Worm (Caenorhabditis elegans) whole organism, L1 larva: ENCODE measurements around the gene tbc-3.
A peak's percentile ranks its signal among the peaks of the same experiment; 100 is the strongest.

ENCODE experiments used
- alr-1 ChIP-seq: fragments of 200-800 bp; sonication (Bioruptor generic); optimal IDR thresholded peaks from 2 replicates; lab custom pipeline; 2018; ENCODE audit warnings: borderline replicate concordance, mild to moderate bottlenecking, missing genetic modification characterization, missing compliant biosample characterization
- ceh-88 ChIP-seq: fragments of 200-800 bp; sonication (Bioruptor generic); IDR thresholded peaks from 2 replicates; pipeline ENCODE4 v1.3.6; 2022; ENCODE audit warnings: missing genetic modification characterization, missing compliant biosample characterization
- dsc-1 ChIP-seq: sonication (generic microtip); optimal IDR thresholded peaks from 2 replicates; lab custom pipeline; 2016; ENCODE audit warnings: mild to moderate bottlenecking, missing genetic modification characterization, missing compliant biosample characterization
- efl-1 ChIP-seq, 4 experiments: fragments of 150-350 bp; optimal IDR thresholded peaks in 3 of 4; peaks in 1 of 4; 1 replicate in 1 of 4; 2 replicates in 3 of 4; lab custom pipeline; 2014; ENCODE audit warnings: missing biosample characterization in 2 of 4, missing genetic modification characterization in 2 of 4, missing genetic modification reagents in 2 of 4
- elt-2 ChIP-seq: sonication (generic microtip); optimal IDR thresholded peaks from 2 replicates; lab custom pipeline; 2016; ENCODE audit warnings: missing genetic modification characterization, mild to moderate bottlenecking, inconsistent platforms, missing compliant biosample characterization, missing genetic modification reagents
- elt-3 ChIP-seq, 6 experiments: fragments of 150-350 bp in 1 of 6; sonication (generic microtip); optimal IDR thresholded peaks; 2 replicates each; lab custom pipeline; 2017 to 2018; ENCODE audit warnings: missing biosample characterization in 6 of 6, missing genetic modification characterization in 6 of 6, inconsistent platforms in 1 of 6
- ets-5 ChIP-seq: fragments of 200-800 bp; sonication (Bioruptor generic); IDR thresholded peaks from 2 replicates; pipeline ENCODE4 v1.3.6; 2022; ENCODE audit warnings: missing genetic modification characterization, missing compliant biosample characterization
- fkh-10 ChIP-seq: sonication (generic microtip); optimal IDR thresholded peaks from 2 replicates; lab custom pipeline; 2017; ENCODE audit warnings: missing biosample characterization, missing genetic modification reagents, missing genetic modification characterization
- fkh-4 ChIP-seq: sonication (generic microtip); optimal IDR thresholded peaks from 2 replicates; lab custom pipeline; 2016; ENCODE audit warnings: missing compliant biosample characterization, missing genetic modification characterization, borderline replicate concordance
- fkh-8 ChIP-seq: sonication (generic microtip); optimal IDR thresholded peaks from 2 replicates; lab custom pipeline; 2016; ENCODE audit warnings: mild to moderate bottlenecking, missing genetic modification characterization, missing compliant biosample characterization
- fos-1 ChIP-seq: fragments of 150-350 bp; optimal IDR thresholded peaks from 2 replicates; lab custom pipeline; 2014; ENCODE audit warnings: missing biosample characterization, missing genetic modification characterization
- hlh-17 ChIP-seq: fragments of 200-800 bp; sonication (Bioruptor generic); optimal IDR thresholded peaks from 2 replicates; lab custom pipeline; 2018; ENCODE audit warnings: missing genetic modification characterization, mild to moderate bottlenecking, missing compliant biosample characterization, moderate library complexity, borderline replicate concordance
- jun-1 ChIP-seq: fragments of 150-350 bp; optimal IDR thresholded peaks from 2 replicates; lab custom pipeline; 2014; ENCODE audit warnings: missing biosample characterization, missing genetic modification reagents, missing genetic modification characterization
- lin-14 ChIP-seq: fragments of 200-800 bp; sonication (Bioruptor generic); optimal IDR thresholded peaks from 2 replicates; lab custom pipeline; 2018; ENCODE audit warnings: mild to moderate bottlenecking, missing genetic modification characterization, moderate library complexity, missing compliant biosample characterization
- lin-35 ChIP-seq, 2 experiments: fragments of 150-350 bp; optimal IDR thresholded peaks; 2 replicates each; lab custom pipeline; 2014; ENCODE audit warnings: missing biosample characterization in 2 of 2, missing genetic modification characterization in 2 of 2, missing genetic modification reagents in 2 of 2
- nhr-11 ChIP-seq: fragments of 150-350 bp; optimal IDR thresholded peaks from 2 replicates; lab custom pipeline; 2014; ENCODE audit warnings: missing biosample characterization, missing genetic modification characterization
- nhr-12 ChIP-seq: sonication (generic microtip); optimal IDR thresholded peaks from 2 replicates; lab custom pipeline; 2017; ENCODE audit warnings: missing biosample characterization, missing genetic modification characterization
- nhr-76 ChIP-seq: sonication (generic microtip); optimal IDR thresholded peaks from 2 replicates; lab custom pipeline; 2017; ENCODE audit warnings: missing biosample characterization, missing genetic modification characterization
- nhr-85 ChIP-seq: sonication (generic microtip); peaks from one replicate; lab custom pipeline; 2016; ENCODE audit warnings: missing genetic modification characterization, inconsistent platforms, missing compliant biosample characterization
- nhr-90 ChIP-seq: sonication (generic microtip); optimal IDR thresholded peaks from 2 replicates; lab custom pipeline; 2016; ENCODE audit warnings: mild to moderate bottlenecking, missing genetic modification characterization, missing compliant biosample characterization; ENCODE audit not compliant: poor library complexity
- pag-3 ChIP-seq: sonication (generic microtip); optimal IDR thresholded peaks from 2 replicates; lab custom pipeline; 2017; ENCODE audit warnings: missing genetic modification characterization, mild to moderate bottlenecking, missing compliant biosample characterization, antibody characterized with exemption, borderline replicate concordance; ENCODE audit not compliant: insufficient read depth
- skn-1 ChIP-seq: fragments of 150-350 bp; optimal IDR thresholded peaks from 2 replicates; lab custom pipeline; 2014; ENCODE audit warnings: missing biosample characterization, missing genetic modification characterization
- sox-4 ChIP-seq: sonication (generic microtip); optimal IDR thresholded peaks from 2 replicates; lab custom pipeline; 2016; ENCODE audit warnings: missing genetic modification characterization, missing compliant biosample characterization
- sptf-1 ChIP-seq: fragments of 150-350 bp; optimal IDR thresholded peaks from 2 replicates; lab custom pipeline; 2014; ENCODE audit warnings: missing biosample characterization, missing genetic modification characterization
- tbx-2 ChIP-seq: sonication (generic microtip); optimal IDR thresholded peaks from 2 replicates; lab custom pipeline; 2016; ENCODE audit warnings: missing genetic modification characterization, missing compliant biosample characterization
- unc-30 ChIP-seq: sonication (generic microtip); optimal IDR thresholded peaks from 2 replicates; lab custom pipeline; 2017; ENCODE audit warnings: missing biosample characterization, missing genetic modification characterization
- unc-86 ChIP-seq: sonication (generic microtip); optimal IDR thresholded peaks from 2 replicates; lab custom pipeline; 2016; ENCODE audit warnings: missing genetic modification characterization, missing compliant biosample characterization
- ztf-4 ChIP-seq: fragments of 150-350 bp; optimal IDR thresholded peaks from 2 replicates; lab custom pipeline; 2014; ENCODE audit warnings: missing biosample characterization, missing genetic modification characterization

The tbc-3 gene

ce11 chrIV:9898712-9899111, at the start of gene tbc-3:
Gene tbc-3 (plus strand): TSS chrIV:9899012.
- TF ChIP-seq efl-1 (optimal IDR thresholded peaks at IDR 0.05; lab: Kevin White, UChicago) = no peak
- TF ChIP-seq efl-1 (GFP tag; optimal IDR thresholded peaks at IDR 0.05 in 1 of 2; lab: Kevin White, UChicago) = peak in 1 of 2 experiments; percentile 21
- TF ChIP-seq ceh-88 (GFP tag; lab: Robert Waterston, UW) = no peak

ce11 chrIV:9849624-9850023, 49.2 kb upstream of the tbc-3 start, which contains the start of gene K07F5.8:
Gene K07F5.8 (minus strand): TSS chrIV:9849724.
- no peak for TF ChIP-seq dsc-1
- TF ChIP-seq nhr-76 (tag; lab: Kevin White, UChicago) = no peak
- TF ChIP-seq pag-3 = no peak
- TF ChIP-seq hlh-17 (GFP tag; lab: Kevin White, UChicago) = no peak
- TF ChIP-seq nhr-85 (tag; lab: Kevin White, UChicago) = no peak

- TF ChIP-seq unc-30 (tag; lab: Kevin White, UChicago) = no peak
Observed at ce11 chrIV:9850931-9851330, 47.9 kb upstream of the tbc-3 start, which contains the start of gene ssp-10. Gene ssp-10 (minus strand): TSS chrIV:9851031.

ce11 chrIV:9852250-9852649, 46.6 kb upstream of the tbc-3 start, which contains the start of gene ssq-1:
Gene ssq-1 (plus strand): TSS chrIV:9852550.
- TF ChIP-seq skn-1 (no peak), alr-1 (tag; lab: Kevin White, UChicago) (no peak), fkh-4 (tag; lab: Kevin White, UChicago) (no peak), sox-4 (tag; lab: Kevin White, UChicago) (no peak), lin-14 (GFP tag; lab: Kevin White, UChicago) (no peak), fkh-8 (tag; lab: Kevin White, UChicago) (no peak), elt-3 (tag; optimal IDR thresholded peaks at IDR 0.05; lab: Kevin White, UChicago) (no peak), ets-5 (GFP tag; lab: Robert Waterston, UW) (no peak), nhr-12 (no peak), fos-1 (tag; lab: Kevin White, UChicago) (no peak), nhr-11 (no peak), sptf-1 (tag; lab: Kevin White, UChicago) (no peak), nhr-90 (no peak)

- TF ChIP-seq unc-86 (tag; lab: Kevin White, UChicago) (no peak), pag-3 (no peak), ztf-4 (tag; lab: Kevin White, UChicago) (no peak)
Observed at ce11 chrIV:9852818-9853466, 45.9 kb upstream of the tbc-3 start.

ce11 chrIV:9854952-9855351, 43.9 kb upstream of the tbc-3 start:
- TF ChIP-seq elt-2 (tag; lab: Kevin White, UChicago) = peak; percentile 5
- TF ChIP-seq elt-3 (tag; optimal IDR thresholded peaks at IDR 0.05; lab: Kevin White, UChicago) = no peak
- TF ChIP-seq, all 84 proteins: peak for 1

DNA sequence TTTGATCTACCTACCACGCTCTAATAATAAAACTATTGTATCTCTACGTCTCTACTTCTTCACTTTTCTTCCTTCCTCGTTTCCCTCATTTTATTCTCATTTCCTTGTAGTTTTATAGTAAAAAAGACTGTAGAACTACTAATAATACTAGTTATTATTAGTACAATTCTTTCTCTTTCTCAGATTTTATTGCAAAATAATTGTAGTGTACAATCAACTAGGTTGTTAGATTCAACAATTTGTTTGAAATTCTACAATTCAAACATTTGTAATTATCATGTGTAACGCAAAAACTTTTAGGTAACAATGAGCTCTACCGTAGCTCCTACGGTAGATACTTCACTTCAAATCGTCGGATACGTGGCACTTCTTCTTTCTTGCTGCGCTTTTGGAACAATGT, 43.1 kb upstream of the tbc-3 start, which contains the start of gene K07F5.12:
TSS of gene K07F5.12 (plus strand) at position 301 of the 400 bp plus-strand sequence.
- TF ChIP-seq jun-1 (tag; lab: Kevin White, UChicago) = no peak
- no peak for TF ChIP-seq fkh-10
- TF ChIP-seq tbx-2 = no peak
- no peak for TF ChIP-seq lin-35 (GFP tag; optimal IDR thresholded peaks at IDR 0.05; lab: Kevin White, UChicago)
